Worm (Caenorhabditis elegans) whole organism, early embryonic: ENCODE data around the gene srt-20.

Experiments
- B0310.2 ChIP-seq: sonication (generic microtip); optimal IDR thresholded peaks from 2 replicates; lab custom pipeline; 2016; ENCODE audit warnings: mild to moderate bottlenecking, missing genetic modification characterization, missing compliant biosample characterization
- F13C5.2 ChIP-seq: sonication (generic microtip); optimal IDR thresholded peaks from 2 replicates; lab custom pipeline; 2017; ENCODE audit warnings: mild to moderate bottlenecking, missing genetic modification characterization, inconsistent platforms, missing compliant biosample characterization
- ama-1 ChIP-seq: fragments of 150-350 bp; optimal IDR thresholded peaks from 2 replicates; lab custom pipeline; 2014
- ceh-13 ChIP-seq: fragments of 200-800 bp; sonication (Bioruptor generic); optimal IDR thresholded peaks from 2 replicates; lab custom pipeline; 2018; ENCODE audit warnings: mild to moderate bottlenecking, missing genetic modification characterization, missing compliant biosample characterization
- ceh-36 ChIP-seq: sonication (generic microtip); optimal IDR thresholded peaks from 2 replicates; lab custom pipeline; 2016; ENCODE audit warnings: missing genetic modification characterization, inconsistent platforms, missing compliant biosample characterization
- flt-1 ChIP-seq: fragments of 200-800 bp; sonication (Bioruptor generic); IDR thresholded peaks from 2 replicates; pipeline ENCODE4 v1.3.6; 2022; ENCODE audit warnings: missing genetic modification characterization, missing compliant biosample characterization
- hmbx-1 ChIP-seq: sonication (generic microtip); optimal IDR thresholded peaks from 2 replicates; lab custom pipeline; 2016; ENCODE audit warnings: mild to moderate bottlenecking, missing genetic modification characterization, missing compliant biosample characterization
- tbx-37 ChIP-seq: fragments of 200-800 bp; sonication (Bioruptor generic); conservative IDR thresholded peaks from 2 replicates; pipeline ENCODE4 v1.3.6; 2022; ENCODE audit warnings: missing genetic modification reagents, missing genetic modification characterization, missing compliant biosample characterization

DNA sequence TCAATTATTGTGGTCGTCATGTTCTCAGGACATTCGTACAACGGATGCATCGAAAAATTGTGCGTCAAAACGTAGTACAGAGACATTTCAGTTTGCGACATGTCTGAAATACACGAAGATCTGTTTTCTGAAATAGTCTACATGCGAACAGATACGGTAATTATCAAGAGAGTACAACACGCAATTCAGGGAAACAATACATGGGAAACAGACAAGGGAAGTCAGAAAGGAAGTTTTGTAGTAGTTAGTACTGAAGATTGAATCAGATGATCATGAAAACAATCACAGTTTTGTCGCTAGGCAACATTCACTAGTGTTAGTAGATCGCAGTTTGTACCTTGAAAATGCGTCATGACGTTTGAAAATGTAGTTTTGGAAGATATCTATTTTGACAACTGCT, 28.6 kb downstream of the srt-20 start, which contains the start of gene srt-13:
- TF ChIP-seq flt-1 (GFP tag; lab: Robert Waterston, UW) (no peak), hmbx-1 (tag; lab: Kevin White, UChicago) (no peak), F13C5.2 (tag; lab: Kevin White, UChicago) (no peak), ama-1 (no peak), ceh-13 (GFP tag; lab: Kevin White, UChicago) (no peak), ceh-36 (tag; lab: Kevin White, UChicago) (no peak), tbx-37 (GFP tag; lab: Robert Waterston, UW) (no peak), B0310.2 (no peak)
